Fruit fly (Drosophila melanogaster) whole organism: ENCODE results near the gene His3.3A.

Experiments used
- CG8478 ChIP-seq: fragments of >200 bp; optimal IDR thresholded peaks from 2 replicates; lab custom pipeline; 2018; ENCODE audit warnings: inconsistent platforms
- psq ChIP-seq: fragments of >200 bp; optimal IDR thresholded peaks from 2 replicates; lab custom pipeline; 2017

DNA sequence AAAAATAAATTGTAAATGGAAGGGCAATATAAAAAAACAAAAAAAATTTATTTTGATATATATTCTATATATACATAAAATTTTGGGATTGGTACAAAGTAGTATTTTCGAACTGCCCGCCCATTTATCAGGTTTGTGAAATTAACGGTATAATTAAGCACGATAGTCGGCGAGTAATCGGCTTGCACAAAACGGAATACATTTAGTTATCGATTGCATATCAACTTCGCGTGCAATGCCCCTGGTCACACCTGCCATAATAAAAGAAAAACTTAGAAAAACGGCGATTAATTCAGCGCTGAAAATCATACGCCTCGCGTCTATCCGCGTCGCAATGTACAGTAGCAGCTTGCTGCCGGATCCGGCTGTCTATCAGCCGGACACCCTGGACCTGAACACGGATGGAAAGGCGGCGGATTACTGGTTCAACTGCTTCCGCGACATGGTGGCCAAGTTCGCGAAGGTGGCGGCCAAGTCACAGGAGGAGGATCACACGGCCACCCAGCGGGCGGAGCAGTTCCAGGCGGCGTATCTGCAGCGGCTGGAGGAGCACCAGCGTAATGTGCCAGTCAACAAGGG, 39.0 kb downstream of the His3.3A start, which contains the start of gene CG5828:
- no peak for TF ChIP-seq psq (lab: Kevin White, UChicago)
- no peak for TF ChIP-seq CG8478 (lab: Kevin White, UChicago)
